Fruit fly (Drosophila melanogaster) whole organism, embryonic: Measurements from ENCODE around the gene senju.

Experiments used
- ATbp ChIP-seq: fragments of 200-800 bp; sonication (Bioruptor generic); optimal IDR thresholded peaks from 2 replicates; lab custom pipeline; 2017; ENCODE audit warnings: missing biosample characterization, mild to moderate bottlenecking, missing genetic modification characterization, missing genetic modification reagents
- CG10209 ChIP-seq: fragments of 200-800 bp; sonication (Bioruptor generic); optimal IDR thresholded peaks from 3 replicates; lab custom pipeline; 2017; ENCODE audit warnings: missing biosample characterization, mild to moderate bottlenecking, missing genetic modification characterization, missing genetic modification reagents
- CG10654 ChIP-seq: fragments of 200-800 bp; sonication (Bioruptor generic); optimal IDR thresholded peaks from 2 replicates; lab custom pipeline; 2016; ENCODE audit warnings: missing biosample characterization, missing genetic modification characterization
- CG11696 ChIP-seq: fragments of 200-800 bp; sonication (Bioruptor generic); IDR thresholded peaks from 2 replicates; pipeline ENCODE4 v1.3.6; 2022; ENCODE audit warnings: missing biosample characterization, missing genetic modification characterization
- CG12236 ChIP-seq: fragments of 200-800 bp; sonication (Bioruptor generic); optimal IDR thresholded peaks from 2 replicates; lab custom pipeline; 2016; ENCODE audit warnings: missing biosample characterization, missing genetic modification characterization
- CG14667 ChIP-seq: fragments of 200-800 bp; sonication (Bioruptor generic); IDR thresholded peaks from 2 replicates; pipeline ENCODE4 v1.3.6; 2022; ENCODE audit warnings: missing biosample characterization, missing genetic modification characterization
- CG1529 ChIP-seq: fragments of 200-800 bp; sonication (Bioruptor generic); optimal IDR thresholded peaks from 3 replicates; lab custom pipeline; 2018; ENCODE audit warnings: missing biosample characterization, missing genetic modification characterization
- CG15696 ChIP-seq: fragments of 200-800 bp; sonication (Bioruptor generic); optimal IDR thresholded peaks from 2 replicates; lab custom pipeline; 2019; ENCODE audit warnings: missing biosample characterization, mild to moderate bottlenecking, missing genetic modification characterization, moderate library complexity
- CG17829 ChIP-seq: fragments of 200-800 bp; optimal IDR thresholded peaks from 2 replicates; lab custom pipeline; 2019; ENCODE audit warnings: missing biosample characterization, mild to moderate bottlenecking, missing genetic modification characterization, moderate library complexity
- CG17912 ChIP-seq: fragments of 200-800 bp; sonication (Bioruptor generic); optimal IDR thresholded peaks from 2 replicates; lab custom pipeline; 2018; ENCODE audit warnings: missing biosample characterization, mild to moderate bottlenecking, missing genetic modification characterization
- CG1792 ChIP-seq: fragments of 200-800 bp; sonication (Bioruptor generic); optimal IDR thresholded peaks from 2 replicates; lab custom pipeline; 2016; ENCODE audit warnings: missing biosample characterization, missing genetic modification characterization
- CG2116 ChIP-seq: fragments of 200-800 bp; sonication (Bioruptor generic); optimal IDR thresholded peaks from 3 replicates; lab custom pipeline; 2018; ENCODE audit warnings: missing biosample characterization, mild to moderate bottlenecking, missing genetic modification characterization
- CG2129 ChIP-seq: fragments of 200-800 bp; sonication (Bioruptor generic); IDR thresholded peaks from 2 replicates; pipeline ENCODE4 v1.3.6; 2022; ENCODE audit warnings: missing biosample characterization, missing genetic modification characterization; ENCODE audit not compliant: partially characterized antibody
- CG5245 ChIP-seq: fragments of 200-800 bp; sonication (Bioruptor generic); optimal IDR thresholded peaks from 3 replicates; lab custom pipeline; 2016; ENCODE audit warnings: missing biosample characterization, missing genetic modification characterization
- CG5953 ChIP-seq: fragments of 200-800 bp; sonication (Bioruptor generic); IDR thresholded peaks from 2 replicates; pipeline ENCODE4 v1.3.6; 2022; ENCODE audit warnings: missing biosample characterization, missing genetic modification characterization
- CG6791 ChIP-seq: fragments of 200-800 bp; sonication (Bioruptor generic); IDR thresholded peaks from 3 replicates; pipeline ENCODE4 v1.3.6; 2022; ENCODE audit warnings: missing biosample characterization, missing genetic modification characterization; ENCODE audit not compliant: partially characterized antibody
- CG6854 ChIP-seq: fragments of 200-800 bp; sonication (Bioruptor generic); optimal IDR thresholded peaks from 3 replicates; lab custom pipeline; 2017; ENCODE audit warnings: missing biosample characterization, mild to moderate bottlenecking, missing genetic modification characterization
- CG8089 ChIP-seq: fragments of 200-800 bp; sonication (Bioruptor generic); optimal IDR thresholded peaks from 3 replicates; lab custom pipeline; 2016; ENCODE audit warnings: missing biosample characterization, missing genetic modification characterization
- CG8359 ChIP-seq: fragments of 200-800 bp; sonication (Bioruptor generic); optimal IDR thresholded peaks from 2 replicates; lab custom pipeline; 2017; ENCODE audit warnings: missing biosample characterization, mild to moderate bottlenecking, missing genetic modification characterization, borderline replicate concordance
- CG9215 ChIP-seq: fragments of 200-800 bp; sonication (Bioruptor generic); IDR thresholded peaks from 2 replicates; pipeline ENCODE4 v1.3.6; 2022; ENCODE audit warnings: missing biosample characterization, missing genetic modification characterization
- CG9817 ChIP-seq: fragments of 200-800 bp; sonication (Bioruptor generic); optimal IDR thresholded peaks from 2 replicates; lab custom pipeline; 2018; ENCODE audit warnings: missing biosample characterization, mild to moderate bottlenecking, missing genetic modification characterization, moderate library complexity
- D19B ChIP-seq: fragments of 200-800 bp; sonication (Bioruptor generic); optimal IDR thresholded peaks from 2 replicates; lab custom pipeline; 2017; ENCODE audit warnings: missing biosample characterization, mild to moderate bottlenecking, missing genetic modification characterization
- Ets65A ChIP-seq: fragments of 200-800 bp; sonication (Bioruptor generic); peaks from one replicate; lab custom pipeline; 2016; ENCODE audit warnings: missing biosample characterization, missing genetic modification characterization
- Hand ChIP-seq: fragments of 200-800 bp; sonication (Bioruptor generic); optimal IDR thresholded peaks from 2 replicates; lab custom pipeline; 2017; ENCODE audit warnings: mild to moderate bottlenecking, missing biosample characterization, missing genetic modification reagents, missing genetic modification characterization
- Lhr ChIP-seq: fragments of 200-800 bp; sonication (Bioruptor generic); optimal IDR thresholded peaks from 3 replicates; lab custom pipeline; 2017; ENCODE audit warnings: mild to moderate bottlenecking, missing biosample characterization, missing genetic modification reagents, missing genetic modification characterization
- NC2α ChIP-seq: fragments of 200-800 bp; sonication (Bioruptor generic); optimal IDR thresholded peaks from 2 replicates; lab custom pipeline; 2016; ENCODE audit warnings: missing biosample characterization, missing genetic modification characterization
- Neu2 ChIP-seq: fragments of 200-800 bp; sonication (Bioruptor generic); optimal IDR thresholded peaks from 3 replicates; lab custom pipeline; 2016; ENCODE audit warnings: missing biosample characterization, missing genetic modification characterization, borderline replicate concordance
- Nf-YA ChIP-seq: fragments of 200-800 bp; sonication (Bioruptor generic); IDR thresholded peaks from 2 replicates; pipeline ENCODE4 v1.3.6; 2022; ENCODE audit warnings: missing biosample characterization, missing genetic modification characterization
- Spps ChIP-seq: fragments of 200-800 bp; sonication (Bioruptor generic); optimal IDR thresholded peaks from 2 replicates; lab custom pipeline; 2018; ENCODE audit warnings: missing biosample characterization, mild to moderate bottlenecking, missing genetic modification characterization
- Stat92E ChIP-seq, 3 experiments: fragments of >200 bp in 2 of 3; fragments of 200-800 bp in 1 of 3; sonication (Bioruptor generic) in 1 of 3; optimal IDR thresholded peaks; 2 replicates each; lab custom pipeline; 2017 to 2019; ENCODE audit warnings: missing biosample characterization in 3 of 3, missing genetic modification characterization in 3 of 3, mild to moderate bottlenecking in 1 of 3, moderate library complexity in 1 of 3
- Taf1 ChIP-seq: fragments of 200-800 bp; sonication (Bioruptor generic); IDR thresholded peaks from 2 replicates; pipeline ENCODE4 v1.3.6; 2022; ENCODE audit warnings: missing biosample characterization, missing genetic modification characterization
- YL-1 ChIP-seq: fragments of 200-800 bp; sonication (Bioruptor generic); optimal IDR thresholded peaks from 3 replicates; lab custom pipeline; 2017; ENCODE audit warnings: missing biosample characterization, mild to moderate bottlenecking, missing genetic modification characterization
- al ChIP-seq: fragments of 200-800 bp; sonication (Bioruptor generic); IDR thresholded peaks from 2 replicates; pipeline ENCODE4 v1.3.6; 2022; ENCODE audit warnings: missing biosample characterization, missing genetic modification characterization
- dati ChIP-seq: fragments of 200-800 bp; sonication (Bioruptor generic); IDR thresholded peaks from 2 replicates; pipeline ENCODE4 v1.3.6; 2022; ENCODE audit warnings: missing biosample characterization, missing genetic modification characterization
- fd64A ChIP-seq: fragments of 200-800 bp; sonication (Bioruptor generic); optimal IDR thresholded peaks from 3 replicates; lab custom pipeline; 2018; ENCODE audit warnings: missing biosample characterization, mild to moderate bottlenecking, missing genetic modification characterization
- h ChIP-seq: fragments of >200 bp; optimal IDR thresholded peaks from 2 replicates; lab custom pipeline; 2017
- lab ChIP-seq: fragments of 200-800 bp; sonication (Bioruptor generic); optimal IDR thresholded peaks from 3 replicates; lab custom pipeline; 2017; ENCODE audit warnings: missing biosample characterization, missing genetic modification characterization, mild to moderate bottlenecking, moderate library complexity, missing genetic modification reagents
- lilli ChIP-seq: fragments of 200-800 bp; sonication (Bioruptor generic); optimal IDR thresholded peaks from 3 replicates; lab custom pipeline; 2016; ENCODE audit warnings: missing biosample characterization, missing genetic modification characterization
- lmd ChIP-seq: fragments of 200-800 bp; sonication (Bioruptor generic); IDR thresholded peaks from 2 replicates; pipeline ENCODE4 v1.3.6; 2022; ENCODE audit warnings: missing biosample characterization, missing genetic modification characterization
- lola ChIP-seq, 3 experiments: fragments of >200 bp in 2 of 3; fragments of 200-800 bp in 1 of 3; sonication (Bioruptor generic) in 1 of 3; optimal IDR thresholded peaks; 2 replicates each; lab custom pipeline; 2017 to 2019; ENCODE audit warnings: missing biosample characterization in 3 of 3, missing genetic modification characterization in 3 of 3, mild to moderate bottlenecking in 1 of 3, moderate library complexity in 1 of 3
- mam ChIP-seq: fragments of 200-800 bp; sonication (Bioruptor generic); optimal IDR thresholded peaks from 3 replicates; lab custom pipeline; 2016; ENCODE audit warnings: missing biosample characterization, missing genetic modification characterization
- otp ChIP-seq: fragments of 200-800 bp; sonication (Bioruptor generic); IDR thresholded peaks from 3 replicates; pipeline ENCODE4, ENCODE4 v1.3.6; 2022; ENCODE audit warnings: missing biosample characterization, missing genetic modification characterization
- pita ChIP-seq: fragments of 200-800 bp; sonication (Bioruptor generic); optimal IDR thresholded peaks from 2 replicates; lab custom pipeline; 2017; ENCODE audit warnings: missing biosample characterization, mild to moderate bottlenecking, missing genetic modification characterization
- sc ChIP-seq, 3 experiments: fragments of >200 bp in 2 of 3; fragments of 200-800 bp in 1 of 3; sonication (Bioruptor generic) in 1 of 3; optimal IDR thresholded peaks; 2 replicates in 2 of 3; 3 replicates in 1 of 3; lab custom pipeline; 2017; ENCODE audit warnings: mild to moderate bottlenecking in 1 of 3, missing biosample characterization in 1 of 3, missing genetic modification characterization in 1 of 3, missing genetic modification reagents in 1 of 3
- sens ChIP-seq: fragments of 200-800 bp; sonication (Bioruptor generic); peaks from one replicate; lab custom pipeline; 2016; ENCODE audit warnings: missing biosample characterization, missing genetic modification characterization
- shn ChIP-seq: fragments of 200-800 bp; sonication (Bioruptor generic); optimal IDR thresholded peaks from 3 replicates; lab custom pipeline; 2016; ENCODE audit warnings: missing biosample characterization, missing genetic modification characterization
- sim ChIP-seq: fragments of 200-800 bp; sonication (Bioruptor generic); IDR thresholded peaks from 2 replicates; pipeline ENCODE4 v1.3.6; 2022; ENCODE audit warnings: missing biosample characterization, missing genetic modification characterization
- tin ChIP-seq: fragments of 200-800 bp; sonication (Bioruptor generic); optimal IDR thresholded peaks from 3 replicates; lab custom pipeline; 2016; ENCODE audit warnings: missing biosample characterization, missing genetic modification characterization
- trem ChIP-seq: fragments of 200-800 bp; optimal IDR thresholded peaks from 3 replicates; lab custom pipeline; 2019; ENCODE audit warnings: missing biosample characterization, mild to moderate bottlenecking, missing genetic modification characterization, moderate library complexity
- zfh2 ChIP-seq: fragments of 200-800 bp; sonication (Bioruptor generic); optimal IDR thresholded peaks from 2 replicates; lab custom pipeline; 2016; ENCODE audit warnings: missing biosample characterization, missing genetic modification characterization

The senju gene

dm6 chr2L:5092992-5093695 lies 40.5 kb downstream of the senju start, which contains the start of gene Pgant5 (continued):
- TF ChIP-seq sc (optimal IDR thresholded peaks at IDR 0.05; lab: Kevin White, UChicago): no peak
- no peak for TF ChIP-seq sc (GFP tag; optimal IDR thresholded peaks at IDR 0.05; lab: Kevin White, UChicago)
- no peak for TF ChIP-seq Spps (tag; lab: Kevin White, UChicago)
- no peak for TF ChIP-seq NC2α (GFP tag; lab: Kevin White, UChicago)
- TF ChIP-seq D19B: no peak
- TF ChIP-seq CG6854: no peak
- no peak for TF ChIP-seq CG2116 (GFP tag; lab: Kevin White, UChicago)
- no peak for TF ChIP-seq CG1792 (GFP tag; lab: Kevin White, UChicago)
- TF ChIP-seq fd64A: no peak
- peak; percentile 32 for TF ChIP-seq trem
- no peak for TF ChIP-seq CG10209
- no peak for TF ChIP-seq CG10654 (GFP tag; lab: Kevin White, UChicago)
- no peak for TF ChIP-seq CG6791 (GFP tag; lab: Robert Waterston, UW)
- no peak for TF ChIP-seq al
- peak in 1 of 3 experiments; percentile 21 for TF ChIP-seq lola (GFP tag; optimal IDR thresholded peaks at IDR 0.05; lab: Kevin White, UChicago)
- TF ChIP-seq CG17912 (GFP tag; lab: Kevin White, UChicago): no peak
- peak; percentile 47 for TF ChIP-seq Lhr (GFP tag; lab: Kevin White, UChicago)
- TF ChIP-seq CG9817 (tag; lab: Kevin White, UChicago): no peak
- TF ChIP-seq ATbp (GFP tag; lab: Kevin White, UChicago): no peak
- peak; percentile 80 for TF ChIP-seq sens
- TF ChIP-seq CG12236 (GFP tag; lab: Kevin White, UChicago): no peak
- no peak for TF ChIP-seq Ets65A
- TF ChIP-seq YL-1 (GFP tag; lab: Kevin White, UChicago): peak; percentile 48
- no peak for TF ChIP-seq CG11696 (GFP tag; lab: Robert Waterston, UW)
- TF ChIP-seq mam: no peak
- no peak for TF ChIP-seq lilli (GFP tag; lab: Kevin White, UChicago)
- peak; percentile 6 for TF ChIP-seq zfh2
- TF ChIP-seq h (lab: Kevin White, UChicago): no peak
- TF ChIP-seq CG9215 (GFP tag; lab: Robert Waterston, UW): no peak
- TF ChIP-seq CG8359 (GFP tag; lab: Kevin White, UChicago): no peak
- TF ChIP-seq CG17829 (tag; lab: Kevin White, UChicago): no peak
- TF ChIP-seq Nf-YA (GFP tag; lab: Robert Waterston, UW): no peak
- no peak for TF ChIP-seq pita (GFP tag; lab: Kevin White, UChicago)
- TF ChIP-seq CG1529 (GFP tag; lab: Kevin White, UChicago): no peak
- TF ChIP-seq Hand (GFP tag; lab: Kevin White, UChicago): peak; percentile 42
- TF ChIP-seq CG2129 (GFP tag; lab: Robert Waterston, UW): no peak; the same call in 1 of the 2 replicates
- peak in 1 of 3 experiments; percentile 47 for TF ChIP-seq Stat92E (GFP tag; optimal IDR thresholded peaks at IDR 0.05; lab: Kevin White, UChicago)
- TF ChIP-seq tin (GFP tag; lab: Kevin White, UChicago): no peak
- no peak for TF ChIP-seq sim (GFP tag; lab: Robert Waterston, UW)
- TF ChIP-seq lmd: no peak
- no peak for TF ChIP-seq shn (GFP tag; lab: Kevin White, UChicago)
- TF ChIP-seq CG8089 (GFP tag; lab: Kevin White, UChicago): no peak
- no peak for TF ChIP-seq dati
- no peak for TF ChIP-seq Neu2 (GFP tag; lab: Kevin White, UChicago)
- no peak for TF ChIP-seq otp
- no peak for TF ChIP-seq CG15696 (tag; lab: Kevin White, UChicago)
- no peak for TF ChIP-seq Taf1 (GFP tag; lab: Robert Waterston, UW)
- no peak for TF ChIP-seq CG5245 (GFP tag; lab: Kevin White, UChicago)
- no peak for TF ChIP-seq CG14667 (GFP tag; lab: Robert Waterston, UW)
- TF ChIP-seq lab: peak; percentile 41
- TF ChIP-seq CG5953 (GFP tag; lab: Robert Waterston, UW): no peak
